Fruit fly (Drosophila melanogaster): ENCODE results near the gene CG43163.
A peak's percentile ranks its signal among the peaks of the same experiment; 100 is the strongest.

Gene CG43163

DNA sequence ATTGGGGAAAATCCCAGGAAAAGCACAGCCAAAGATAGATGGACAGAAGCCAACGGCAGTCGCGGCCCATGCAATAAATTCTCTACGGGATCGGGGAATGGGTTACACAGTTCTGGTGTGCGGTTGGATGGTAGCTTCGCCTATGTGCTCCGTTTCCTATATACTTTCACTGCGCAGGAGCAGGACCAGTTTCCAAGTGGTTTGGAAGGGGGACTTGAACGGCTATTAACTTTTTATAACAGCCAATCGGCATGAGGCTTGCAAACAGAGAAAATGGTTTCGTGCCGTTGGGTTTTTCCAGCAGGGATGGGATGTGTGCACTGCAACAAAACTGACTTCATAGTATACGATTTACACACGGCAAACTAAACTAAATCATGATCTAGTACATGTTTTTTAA lies 31.4 kb upstream of the CG43163 start:
- TF ChIP-seq Hr96 (GFP tag; optimal IDR thresholded peaks at IDR 0.05) = no peak
- TF ChIP-seq CG1620 (GFP tag; optimal IDR thresholded peaks at IDR 0.05) = no peak
- no peak for TF ChIP-seq toe (GFP tag; optimal IDR thresholded peaks at IDR 0.05)
- TF ChIP-seq tj (GFP tag; optimal IDR thresholded peaks at IDR 0.05) = no peak
- no peak for TF ChIP-seq Clk (GFP tag; optimal IDR thresholded peaks at IDR 0.05)
- TF ChIP-seq pad (GFP tag; optimal IDR thresholded peaks at IDR 0.05) = no peak
- no peak for TF ChIP-seq CG5204 (GFP tag; optimal IDR thresholded peaks at IDR 0.05)
- TF ChIP-seq CG7045 (GFP tag; optimal IDR thresholded peaks at IDR 0.05) = no peak
- no peak for TF ChIP-seq Mnt (GFP tag; optimal IDR thresholded peaks at IDR 0.05)

DNA sequence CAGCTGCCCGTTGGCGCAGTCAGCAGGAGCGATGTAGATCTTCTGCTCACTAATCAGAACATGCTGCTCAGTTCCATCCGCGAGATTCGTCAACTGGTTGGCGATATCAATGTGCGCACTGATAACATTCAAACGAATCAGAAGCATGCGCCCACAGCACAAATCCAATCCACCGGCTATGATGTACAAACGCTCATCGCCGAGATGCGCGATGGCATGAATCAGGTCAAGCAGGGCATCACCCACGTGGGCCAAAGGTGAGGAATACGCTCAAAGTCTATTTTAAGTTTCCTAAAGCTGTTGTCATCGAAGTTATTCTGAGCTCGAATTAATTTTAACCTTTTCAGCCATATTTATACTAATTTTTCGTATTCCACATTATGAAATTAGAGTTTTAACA lies 29.4 kb upstream of the CG43163 start:
- no peak for TF ChIP-seq CG14711 (tag; optimal IDR thresholded peaks at IDR 0.05)
- TF ChIP-seq tj (GFP tag; optimal IDR thresholded peaks at IDR 0.05) = no peak
- TF ChIP-seq cic (GFP tag; optimal IDR thresholded peaks at IDR 0.05) = no peak
- TF ChIP-seq Hr96 (GFP tag; optimal IDR thresholded peaks at IDR 0.05) = no peak
- TF ChIP-seq cnc (optimal IDR thresholded peaks at IDR 0.05) = no peak
- no peak for TF ChIP-seq toe (GFP tag; optimal IDR thresholded peaks at IDR 0.05)
- no peak for TF ChIP-seq CG12768 (GFP tag; optimal IDR thresholded peaks at IDR 0.05)
- TF ChIP-seq CG7101 (tag; optimal IDR thresholded peaks at IDR 0.05) = no peak
- no peak for TF ChIP-seq kay (GFP tag; ENCODE audit: borderline replicate concordance)
- no peak for TF ChIP-seq CG11617 (GFP tag; optimal IDR thresholded peaks at IDR 0.05)
- TF ChIP-seq CG1620 (GFP tag; optimal IDR thresholded peaks at IDR 0.05) = no peak
- no peak for TF ChIP-seq Crg-1 (GFP tag; optimal IDR thresholded peaks at IDR 0.05)
- TF ChIP-seq Clk (GFP tag; optimal IDR thresholded peaks at IDR 0.05) = no peak
- no peak for TF ChIP-seq CG5204 (GFP tag; optimal IDR thresholded peaks at IDR 0.05)
- no peak for TF ChIP-seq bab1 (GFP tag; optimal IDR thresholded peaks at IDR 0.05)
- no peak for TF ChIP-seq CG7045 (GFP tag; optimal IDR thresholded peaks at IDR 0.05)
- no peak for TF ChIP-seq CG33017 (tag; optimal IDR thresholded peaks at IDR 0.05)

DNA sequence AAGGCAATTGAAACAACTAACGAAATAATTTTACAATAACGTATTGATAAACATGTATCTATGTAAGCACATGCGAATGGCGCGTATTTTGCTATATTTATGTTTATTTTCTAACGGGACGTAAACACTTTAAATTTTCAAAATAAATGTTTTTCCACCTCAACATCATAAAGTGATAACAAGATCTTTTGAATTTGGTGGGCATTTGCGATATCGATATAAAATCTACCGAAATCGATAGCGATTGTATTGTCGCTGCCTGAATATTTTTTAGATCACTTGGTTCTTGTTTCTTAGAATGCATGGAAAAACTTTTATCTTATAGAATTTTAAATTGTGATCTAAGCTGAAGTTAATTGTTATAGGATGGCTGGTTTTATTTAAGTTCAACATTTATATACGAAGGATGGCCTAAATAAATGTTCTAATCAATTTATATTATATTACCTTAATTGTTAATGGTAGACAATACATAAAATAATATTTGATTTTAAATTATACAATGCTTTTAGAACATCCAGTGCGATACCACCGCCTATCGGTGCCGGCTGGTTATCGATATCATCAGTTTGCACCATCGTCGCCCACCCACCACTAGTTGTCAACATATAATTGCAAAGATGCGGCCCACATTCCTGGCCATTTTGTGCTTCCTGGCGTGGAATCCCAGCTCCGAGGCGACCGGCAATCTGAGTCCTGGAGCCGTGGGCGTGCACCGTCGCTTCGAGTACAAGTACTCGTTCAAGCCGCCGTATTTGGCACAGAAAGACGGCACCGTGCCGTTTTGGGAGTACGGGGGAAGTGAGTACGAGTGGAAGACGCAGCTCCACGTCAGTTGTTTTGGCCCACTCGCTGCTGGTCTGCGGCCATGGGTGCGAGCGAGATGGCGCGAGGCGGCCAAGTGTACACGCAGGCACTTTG lies 27.7 kb upstream of the CG43163 start, which contains the start of gene ergic53:
TSS of gene ergic53 (plus strand) at position 592 of the 921 bp plus-strand sequence.
- TF ChIP-seq cic (GFP tag; optimal IDR thresholded peaks at IDR 0.05) = no peak
- TF ChIP-seq CG7101 (tag; optimal IDR thresholded peaks at IDR 0.05) = no peak
- peak; percentile 45 for TF ChIP-seq tj (GFP tag; optimal IDR thresholded peaks at IDR 0.05)
- no peak for TF ChIP-seq toe (GFP tag; optimal IDR thresholded peaks at IDR 0.05)
- TF ChIP-seq CG14711 (tag; optimal IDR thresholded peaks at IDR 0.05) = no peak
- TF ChIP-seq CG1620 (GFP tag; optimal IDR thresholded peaks at IDR 0.05) = no peak
- TF ChIP-seq CG5204 (GFP tag; optimal IDR thresholded peaks at IDR 0.05) = no peak
- TF ChIP-seq Clk (GFP tag; optimal IDR thresholded peaks at IDR 0.05) = no peak
- peak; percentile 68 for TF ChIP-seq Mnt (GFP tag; optimal IDR thresholded peaks at IDR 0.05)
- TF ChIP-seq kay (GFP tag; ENCODE audit: borderline replicate concordance) = no peak
- TF ChIP-seq cnc (optimal IDR thresholded peaks at IDR 0.05) = no peak
- no peak for TF ChIP-seq pad (GFP tag; optimal IDR thresholded peaks at IDR 0.05)
- TF ChIP-seq ovo (GFP tag; optimal IDR thresholded peaks at IDR 0.05) = no peak
- peak; percentile 34 for TF ChIP-seq CG11617 (GFP tag; optimal IDR thresholded peaks at IDR 0.05)
- peak; percentile 1 for TF ChIP-seq bab1 (GFP tag; optimal IDR thresholded peaks at IDR 0.05)
- TF ChIP-seq CG33017 (tag; optimal IDR thresholded peaks at IDR 0.05) = no peak
- no peak for TF ChIP-seq Crg-1 (GFP tag; optimal IDR thresholded peaks at IDR 0.05)
- no peak for TF ChIP-seq CG7045 (GFP tag; optimal IDR thresholded peaks at IDR 0.05)
- peak; percentile 46 for TF ChIP-seq CG12768 (GFP tag; optimal IDR thresholded peaks at IDR 0.05)
- TF ChIP-seq Hr96 (GFP tag; optimal IDR thresholded peaks at IDR 0.05) = no peak

DNA sequence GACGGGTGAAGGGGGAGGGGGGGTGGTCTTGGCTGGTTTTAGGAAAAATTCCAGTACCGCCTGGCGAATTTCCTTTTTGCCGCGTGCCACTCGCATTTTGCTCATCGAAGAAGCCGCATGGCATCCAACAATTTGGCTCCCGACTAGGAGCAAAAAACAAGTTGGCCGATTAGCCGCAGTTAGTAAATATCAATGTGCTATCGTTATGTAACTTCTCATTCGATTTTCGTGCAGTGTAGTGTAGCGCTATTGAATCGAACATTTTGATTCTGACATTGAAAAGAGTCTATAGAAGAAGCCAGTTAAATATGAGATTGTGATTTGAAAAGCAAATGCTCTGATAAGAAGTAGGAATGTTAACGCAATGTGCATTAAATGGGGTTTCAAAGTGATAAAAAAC lies 22.8 kb upstream of the CG43163 start:
- no peak for TF ChIP-seq Crg-1 (GFP tag; optimal IDR thresholded peaks at IDR 0.05)
- no peak for TF ChIP-seq cnc (optimal IDR thresholded peaks at IDR 0.05)
- no peak for TF ChIP-seq toe (GFP tag; optimal IDR thresholded peaks at IDR 0.05)

DNA sequence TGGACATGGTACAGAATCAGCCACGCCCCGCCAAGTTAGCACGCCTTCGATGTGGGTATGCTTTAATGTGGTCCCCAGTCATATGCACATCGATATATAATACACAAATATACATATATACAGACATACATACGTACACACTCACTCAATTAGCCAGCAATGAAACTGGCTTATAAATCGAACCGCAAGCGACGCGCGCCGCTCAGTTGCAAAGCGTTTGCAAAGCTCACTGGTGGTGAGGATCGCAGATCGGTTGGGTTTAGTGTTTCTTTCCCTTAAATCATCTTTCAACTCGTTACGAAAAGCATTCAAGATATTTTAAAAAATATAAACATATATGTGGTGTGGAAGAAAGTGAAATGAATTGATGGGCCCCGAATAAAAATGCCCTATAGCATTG lies 21.6 kb upstream of the CG43163 start:
- TF ChIP-seq Crg-1 (GFP tag; optimal IDR thresholded peaks at IDR 0.05) = no peak
- peak; percentile 4 for TF ChIP-seq bab1 (GFP tag; optimal IDR thresholded peaks at IDR 0.05)

DNA sequence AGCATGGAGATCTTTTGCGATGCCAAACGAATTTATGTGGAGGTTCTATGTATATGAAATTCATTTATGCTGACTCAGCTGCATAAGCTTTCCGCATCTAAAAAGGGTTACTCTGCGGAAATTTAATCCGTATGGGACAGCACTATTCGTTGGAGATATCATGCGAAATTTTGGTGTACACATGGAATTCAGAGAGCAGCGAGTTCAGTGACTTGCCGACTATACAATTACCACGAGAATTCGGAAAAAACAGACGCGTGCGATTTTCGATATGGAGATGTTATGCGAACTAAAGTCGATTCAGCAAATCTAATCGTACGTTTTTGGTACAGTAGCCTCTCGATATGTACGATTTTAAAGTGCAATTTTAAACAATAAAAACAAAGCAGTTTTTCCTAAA lies 20.9 kb upstream of the CG43163 start:
- TF ChIP-seq tj (GFP tag; optimal IDR thresholded peaks at IDR 0.05) (peak; percentile 97), kay (GFP tag; ENCODE audit: borderline replicate concordance) (no peak)

DNA sequence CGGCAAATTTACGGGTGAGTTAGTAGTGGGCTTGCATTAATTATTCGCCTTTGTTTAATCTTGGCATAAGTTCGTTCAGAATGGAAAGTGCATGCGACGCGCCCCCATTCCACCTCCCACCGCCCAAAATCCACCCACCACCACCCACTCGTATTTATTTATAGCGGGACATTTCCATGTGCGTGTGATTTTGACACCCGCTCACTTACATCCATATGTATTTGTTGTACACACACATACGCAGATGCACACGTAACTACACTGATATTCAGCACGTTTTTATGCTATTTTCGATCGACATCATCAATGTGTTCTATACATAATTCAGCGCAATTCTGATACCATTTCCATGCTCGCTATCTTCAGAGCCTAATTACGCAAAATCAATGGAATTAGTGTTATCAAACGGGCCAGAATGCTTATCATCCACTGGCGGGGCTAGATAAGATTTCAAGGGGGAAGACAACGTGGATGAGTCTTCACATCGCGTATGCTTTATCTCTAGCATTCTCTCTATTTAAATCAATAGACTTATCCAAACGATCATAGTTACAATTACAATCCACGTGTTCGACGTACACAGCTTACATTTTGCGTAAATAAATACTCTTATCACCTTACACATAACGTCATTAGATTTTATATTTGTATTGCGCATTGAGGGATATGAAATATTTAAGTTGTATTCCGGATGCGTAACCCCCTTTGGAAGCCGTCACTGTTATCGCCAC lies 18.9 kb upstream of the CG43163 start:
- TF ChIP-seq CG7045 (GFP tag; optimal IDR thresholded peaks at IDR 0.05) (peak; percentile 7), cic (GFP tag; optimal IDR thresholded peaks at IDR 0.05) (peak; percentile 18), Hr96 (GFP tag; optimal IDR thresholded peaks at IDR 0.05) (no peak), Crg-1 (GFP tag; optimal IDR thresholded peaks at IDR 0.05) (peak; percentile 8), CG7101 (tag; optimal IDR thresholded peaks at IDR 0.05) (no peak), CG5204 (GFP tag; optimal IDR thresholded peaks at IDR 0.05) (no peak), kay (GFP tag; ENCODE audit: borderline replicate concordance) (peak; percentile 92), toe (GFP tag; optimal IDR thresholded peaks at IDR 0.05) (no peak), Clk (GFP tag; optimal IDR thresholded peaks at IDR 0.05) (no peak), ovo (GFP tag; optimal IDR thresholded peaks at IDR 0.05) (peak; percentile 74), Mnt (GFP tag; optimal IDR thresholded peaks at IDR 0.05) (peak; percentile 53), CG11617 (GFP tag; optimal IDR thresholded peaks at IDR 0.05) (no peak), CG14711 (tag; optimal IDR thresholded peaks at IDR 0.05) (no peak)
